Worm (Caenorhabditis elegans): ENCODE results near the gene gcp-2.2.

ce11 chrX:11555046-11555445, 17.5 kb downstream of the gcp-2.2 start:
- TF ChIP-seq tbx-7 (tag; optimal IDR thresholded peaks at IDR 0.05) (no peak), tbx-2 (tag; optimal IDR thresholded peaks at IDR 0.05) (no peak), T23F11.4 (GFP tag; optimal IDR thresholded peaks at IDR 0.05) (no peak), pqm-1 (tag; optimal IDR thresholded peaks at IDR 0.05) (no peak), elt-2 (tag; optimal IDR thresholded peaks at IDR 0.05) (no peak), rnt-1 (tag; optimal IDR thresholded peaks at IDR 0.05) (no peak), ceh-30 (tag; optimal IDR thresholded peaks at IDR 0.05) (no peak)
